Worm (Caenorhabditis elegans): ENCODE measurements around the gene Y45F10C.4.

DNA sequence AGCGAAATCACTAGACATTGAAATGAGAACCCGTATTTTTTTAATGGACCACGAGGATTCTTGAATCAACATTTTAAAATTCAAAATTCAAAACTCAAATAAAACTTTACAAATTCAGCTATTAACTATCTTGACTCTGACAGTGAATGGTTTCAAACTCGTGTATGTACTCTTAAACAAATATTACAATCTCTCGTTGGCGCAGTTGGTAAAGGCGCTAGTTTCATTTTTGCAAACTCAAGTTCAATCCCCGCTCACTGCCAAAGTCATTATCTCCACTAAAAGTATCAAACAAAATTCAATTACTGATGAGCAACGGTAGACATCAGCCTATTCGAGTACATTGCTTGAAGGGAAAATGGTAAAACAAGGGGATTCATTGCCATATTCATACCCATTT, 37.5 kb upstream of the Y45F10C.4 start:
- TF ChIP-seq tra-4 (tag; optimal IDR thresholded peaks at IDR 0.05) (no peak), sea-1 (GFP tag; conservative IDR thresholded peaks at IDR 0.05) (no peak), ama-1 (optimal IDR thresholded peaks at IDR 0.05) (no peak)
